Fruit fly (Drosophila melanogaster) whole organism, prepupa: Measurements from ENCODE around the gene CG15814.
A peak's percentile ranks its signal among the peaks of the same experiment; 100 is the strongest.

Source experiments
- Blimp-1 ChIP-seq: fragments of 200-800 bp; sonication (Bioruptor generic); optimal IDR thresholded peaks from 3 replicates; lab custom pipeline; 2017; ENCODE audit warnings: missing biosample characterization, missing genetic modification characterization, mild to moderate bottlenecking, moderate library complexity, missing genetic modification reagents
- CG10631 ChIP-seq: fragments of 200-800 bp; sonication (Bioruptor generic); optimal IDR thresholded peaks from 2 replicates; lab custom pipeline; 2016; ENCODE audit warnings: missing biosample characterization, missing genetic modification characterization
- CG10669 ChIP-seq: fragments of 200-800 bp; sonication (Bioruptor generic); optimal IDR thresholded peaks from 3 replicates; lab custom pipeline; 2018; ENCODE audit warnings: missing biosample characterization, mild to moderate bottlenecking, missing genetic modification characterization, moderate library complexity
- CG11294 ChIP-seq: fragments of 200-800 bp; sonication (Bioruptor generic); IDR thresholded peaks from 2 replicates; pipeline ENCODE4 v1.3.6; 2022; ENCODE audit warnings: missing biosample characterization, missing genetic modification characterization
- CG11762 ChIP-seq: fragments of 200-800 bp; sonication (Bioruptor generic); optimal IDR thresholded peaks from 3 replicates; lab custom pipeline; 2016; ENCODE audit warnings: missing biosample characterization, missing genetic modification characterization; ENCODE audit not compliant: insufficient read depth
- CG11902 ChIP-seq: fragments of 200-800 bp; sonication (Bioruptor generic); optimal IDR thresholded peaks from 3 replicates; lab custom pipeline; 2016; ENCODE audit warnings: missing biosample characterization, missing genetic modification characterization
- CG1621 ChIP-seq: fragments of 200-800 bp; sonication (Bioruptor generic); optimal IDR thresholded peaks from 3 replicates; lab custom pipeline; 2018; ENCODE audit warnings: missing biosample characterization, mild to moderate bottlenecking, missing genetic modification characterization
- CG3032 ChIP-seq: fragments of 200-800 bp; optimal IDR thresholded peaks from 2 replicates; lab custom pipeline; 2019; ENCODE audit warnings: missing biosample characterization, mild to moderate bottlenecking, missing genetic modification characterization, moderate library complexity
- CG31627 ChIP-seq: fragments of 200-800 bp; sonication (Bioruptor generic); optimal IDR thresholded peaks from 3 replicates; lab custom pipeline; 2016; ENCODE audit warnings: missing biosample characterization, missing genetic modification characterization
- CG34406 ChIP-seq: fragments of 200-800 bp; sonication (Bioruptor generic); optimal IDR thresholded peaks from 3 replicates; lab custom pipeline; 2016; ENCODE audit warnings: missing biosample characterization, missing genetic modification characterization
- CG3919 ChIP-seq: fragments of 200-800 bp; sonication (Bioruptor generic); optimal IDR thresholded peaks from 3 replicates; lab custom pipeline; 2016; ENCODE audit warnings: missing biosample characterization, missing genetic modification characterization
- CG4318 ChIP-seq: fragments of 200-800 bp; sonication (Bioruptor generic); optimal IDR thresholded peaks from 3 replicates; lab custom pipeline; 2017; ENCODE audit warnings: missing biosample characterization, mild to moderate bottlenecking, missing genetic modification characterization
- CG6163 ChIP-seq: fragments of 200-800 bp; sonication (Bioruptor generic); IDR thresholded peaks from 3 replicates; pipeline ENCODE4 v1.3.6; 2022; ENCODE audit warnings: missing biosample characterization, missing genetic modification characterization
- CG6276 ChIP-seq: fragments of 200-800 bp; sonication (Bioruptor generic); optimal IDR thresholded peaks from 2 replicates; lab custom pipeline; 2017; ENCODE audit warnings: missing biosample characterization, mild to moderate bottlenecking, missing genetic modification characterization
- CG6792 ChIP-seq: fragments of 200-800 bp; sonication (Bioruptor generic); optimal IDR thresholded peaks from 3 replicates; lab custom pipeline; 2016; ENCODE audit warnings: missing biosample characterization, missing genetic modification characterization
- CG6808 ChIP-seq: fragments of 200-800 bp; sonication (Bioruptor generic); optimal IDR thresholded peaks from 3 replicates; lab custom pipeline; 2017; ENCODE audit warnings: missing biosample characterization, missing genetic modification characterization, mild to moderate bottlenecking, moderate library complexity, missing genetic modification reagents
- CG6854 ChIP-seq: fragments of 200-800 bp; sonication (Bioruptor generic); optimal IDR thresholded peaks from 2 replicates; lab custom pipeline; 2017; ENCODE audit warnings: missing biosample characterization, mild to moderate bottlenecking, missing genetic modification characterization
- CG7368 ChIP-seq: fragments of 200-800 bp; sonication (Bioruptor generic); optimal IDR thresholded peaks from 3 replicates; lab custom pipeline; 2016; ENCODE audit warnings: missing biosample characterization, missing genetic modification characterization
- CG8119 ChIP-seq: fragments of 200-800 bp; sonication (Bioruptor generic); IDR thresholded peaks from 3 replicates; pipeline ENCODE4 v1.3.6; 2022; ENCODE audit warnings: missing biosample characterization, missing genetic modification characterization
- CG8319 ChIP-seq: fragments of 200-800 bp; sonication (Bioruptor generic); optimal IDR thresholded peaks from 3 replicates; lab custom pipeline; 2016; ENCODE audit warnings: missing biosample characterization, missing genetic modification characterization
- CG8632 ChIP-seq: fragments of 200-800 bp; sonication (Bioruptor generic); optimal IDR thresholded peaks from 3 replicates; lab custom pipeline; 2016; ENCODE audit warnings: missing biosample characterization, missing genetic modification characterization
- CG9139 ChIP-seq: fragments of 200-800 bp; sonication (Bioruptor generic); optimal IDR thresholded peaks from 3 replicates; lab custom pipeline; 2017; ENCODE audit warnings: missing biosample characterization, mild to moderate bottlenecking, missing genetic modification characterization
- Eip78C ChIP-seq: fragments of 200-800 bp; sonication (Bioruptor generic); peaks from one replicate; lab custom pipeline; 2016; ENCODE audit warnings: missing biosample characterization, missing genetic modification characterization
- Eip93F ChIP-seq: fragments of 200-800 bp; sonication (Bioruptor generic); optimal IDR thresholded peaks from 2 replicates; lab custom pipeline; 2016; ENCODE audit warnings: missing biosample characterization, mild to moderate bottlenecking, missing genetic modification characterization
- Ets96B ChIP-seq: fragments of 200-800 bp; optimal IDR thresholded peaks from 2 replicates; lab custom pipeline; 2019; ENCODE audit warnings: missing biosample characterization, mild to moderate bottlenecking, missing genetic modification characterization, moderate library complexity
- Gug ChIP-seq: fragments of 200-800 bp; sonication (Bioruptor generic); IDR thresholded peaks from 2 replicates; pipeline ENCODE4 v1.3.6; 2022; ENCODE audit warnings: missing biosample characterization, missing genetic modification characterization
- Hr4 ChIP-seq: fragments of 200-800 bp; sonication (Bioruptor generic); optimal IDR thresholded peaks from 3 replicates; lab custom pipeline; 2016; ENCODE audit warnings: missing biosample characterization, missing genetic modification characterization
- Lpt ChIP-seq: fragments of 200-800 bp; sonication (Bioruptor generic); optimal IDR thresholded peaks from 3 replicates; lab custom pipeline; 2016; ENCODE audit warnings: missing biosample characterization, missing genetic modification characterization
- Met ChIP-seq: fragments of 200-800 bp; sonication (Bioruptor generic); optimal IDR thresholded peaks from 3 replicates; lab custom pipeline; 2016; ENCODE audit warnings: missing biosample characterization, missing genetic modification characterization
- OdsH ChIP-seq: fragments of 200-800 bp; sonication (Bioruptor generic); optimal IDR thresholded peaks from 3 replicates; lab custom pipeline; 2016; ENCODE audit warnings: missing biosample characterization, missing genetic modification characterization
- Smox ChIP-seq: fragments of 200-800 bp; sonication (Bioruptor generic); optimal IDR thresholded peaks from 3 replicates; lab custom pipeline; 2016; ENCODE audit warnings: missing biosample characterization, missing genetic modification characterization
- Sox102F ChIP-seq: fragments of 200-800 bp; sonication (Bioruptor generic); optimal IDR thresholded peaks from 2 replicates; lab custom pipeline; 2016; ENCODE audit warnings: missing biosample characterization, mild to moderate bottlenecking, missing genetic modification characterization
- Sox14 ChIP-seq: fragments of 200-800 bp; sonication (Bioruptor generic); optimal IDR thresholded peaks from 3 replicates; lab custom pipeline; 2016; ENCODE audit warnings: missing biosample characterization, missing genetic modification characterization
- Sox15 ChIP-seq: fragments of 200-800 bp; sonication (Bioruptor generic); optimal IDR thresholded peaks from 3 replicates; lab custom pipeline; 2016; ENCODE audit warnings: missing biosample characterization, missing genetic modification characterization
- achi ChIP-seq: fragments of 200-800 bp; sonication (Bioruptor generic); optimal IDR thresholded peaks from 3 replicates; lab custom pipeline; 2016; ENCODE audit warnings: missing biosample characterization, missing genetic modification characterization
- acj6 ChIP-seq: fragments of 200-800 bp; sonication (Bioruptor generic); optimal IDR thresholded peaks from 3 replicates; lab custom pipeline; 2016; ENCODE audit warnings: missing biosample characterization, missing genetic modification characterization
- cyc ChIP-seq: fragments of 200-800 bp; sonication (Bioruptor generic); optimal IDR thresholded peaks from 3 replicates; lab custom pipeline; 2016; ENCODE audit warnings: missing biosample characterization, missing genetic modification characterization
- dac ChIP-seq: fragments of 200-800 bp; sonication (Bioruptor generic); optimal IDR thresholded peaks from 2 replicates; lab custom pipeline; 2017; ENCODE audit warnings: missing biosample characterization, mild to moderate bottlenecking, missing genetic modification characterization
- dsx ChIP-seq: fragments of 200-800 bp; optimal IDR thresholded peaks from 3 replicates; lab custom pipeline; 2019; ENCODE audit warnings: missing biosample characterization, mild to moderate bottlenecking, missing genetic modification characterization, moderate library complexity; ENCODE audit not compliant: poor library complexity, severe bottlenecking
- eg ChIP-seq: fragments of 200-800 bp; sonication (Bioruptor generic); IDR thresholded peaks from 3 replicates; pipeline ENCODE4 v1.3.6; 2022; ENCODE audit warnings: missing biosample characterization, missing genetic modification characterization
- esn ChIP-seq: fragments of 200-800 bp; sonication (Bioruptor generic); optimal IDR thresholded peaks from 2 replicates; lab custom pipeline; 2016; ENCODE audit warnings: missing biosample characterization, mild to moderate bottlenecking, missing genetic modification characterization, moderate library complexity
- fd59A ChIP-seq: fragments of 200-800 bp; sonication (Bioruptor generic); optimal IDR thresholded peaks from 2 replicates; lab custom pipeline; 2017; ENCODE audit warnings: missing biosample characterization, mild to moderate bottlenecking, missing genetic modification characterization, missing genetic modification reagents
- fkh ChIP-seq: fragments of 200-800 bp; sonication (Bioruptor generic); optimal IDR thresholded peaks from 3 replicates; lab custom pipeline; 2017; ENCODE audit warnings: missing biosample characterization, mild to moderate bottlenecking, missing genetic modification characterization, moderate library complexity
- spab ChIP-seq: fragments of 200-800 bp; sonication (Bioruptor generic); optimal IDR thresholded peaks from 2 replicates; lab custom pipeline; 2017; ENCODE audit warnings: missing biosample characterization, mild to moderate bottlenecking, missing genetic modification characterization, missing genetic modification reagents
- ss ChIP-seq, 2 experiments: fragments of 200-800 bp; sonication (Bioruptor generic); optimal IDR thresholded peaks; 2 replicates in 1 of 2; 3 replicates in 1 of 2; lab custom pipeline; 2017 to 2018; ENCODE audit warnings: mild to moderate bottlenecking in 2 of 2, missing biosample characterization in 2 of 2, missing genetic modification characterization in 2 of 2, moderate library complexity in 1 of 2
- svp ChIP-seq: fragments of 200-800 bp; sonication (Bioruptor generic); peaks from one replicate; lab custom pipeline; 2016; ENCODE audit warnings: missing biosample characterization, missing genetic modification characterization
- topi ChIP-seq: fragments of 200-800 bp; sonication (Bioruptor generic); optimal IDR thresholded peaks from 3 replicates; lab custom pipeline; 2016; ENCODE audit warnings: missing biosample characterization, missing genetic modification characterization
- vri ChIP-seq: fragments of 200-800 bp; sonication (Bioruptor generic); optimal IDR thresholded peaks from 3 replicates; lab custom pipeline; 2016; ENCODE audit warnings: missing biosample characterization, mild to moderate bottlenecking, missing genetic modification characterization

The CG15814 gene

DNA sequence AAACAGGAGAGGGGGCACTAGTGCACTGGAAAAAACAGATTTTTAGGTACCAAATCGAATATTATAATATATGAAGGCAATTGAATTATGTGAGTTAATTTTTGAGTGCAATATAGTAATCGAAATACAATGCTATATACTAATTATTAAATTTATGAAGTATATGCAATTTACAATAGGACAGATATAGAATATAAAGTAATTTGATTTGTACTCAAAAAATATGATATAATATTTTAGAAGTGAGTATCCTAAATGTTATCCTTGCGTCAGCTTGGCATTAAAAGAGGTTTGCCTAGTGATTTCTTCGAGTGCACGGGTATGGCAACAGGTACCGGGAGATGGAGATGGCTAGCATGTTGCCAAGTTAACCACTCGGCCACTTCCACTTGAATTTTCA lies 43.2 kb downstream of the CG15814 start (continued):
- TF ChIP-seq acj6 (GFP tag; lab: Kevin White, UChicago) (peak; percentile 50), CG9139 (peak; percentile 23), CG11902 (no peak), Blimp-1 (no peak), achi (GFP tag; lab: Kevin White, UChicago) (peak; percentile 45), CG6792 (GFP tag; lab: Kevin White, UChicago) (peak; percentile 9), Eip93F (GFP tag; lab: Kevin White, UChicago) (no peak), CG3919 (GFP tag; lab: Kevin White, UChicago) (peak; percentile 53), spab (GFP tag; lab: Kevin White, UChicago) (peak; percentile 35), eg (no peak), CG6276 (GFP tag; lab: Kevin White, UChicago) (no peak), CG8119 (0 out of 3 replicates have a peak, but pooled peaks have one; percentile 27), CG11762 (GFP tag; lab: Kevin White, UChicago) (no peak), CG7368 (no peak), Gug (GFP tag; lab: Robert Waterston, UW) (no peak), Eip78C (GFP tag; lab: Kevin White, UChicago) (peak; percentile 77), esn (GFP tag; lab: Kevin White, UChicago) (peak; percentile 46), dsx (peak; percentile 47), topi (peak; percentile 33), fkh (no peak), vri (GFP tag; lab: Kevin White, UChicago) (peak; percentile 20)
- TF ChIP-seq, all 60 proteins: peak for 35

DNA sequence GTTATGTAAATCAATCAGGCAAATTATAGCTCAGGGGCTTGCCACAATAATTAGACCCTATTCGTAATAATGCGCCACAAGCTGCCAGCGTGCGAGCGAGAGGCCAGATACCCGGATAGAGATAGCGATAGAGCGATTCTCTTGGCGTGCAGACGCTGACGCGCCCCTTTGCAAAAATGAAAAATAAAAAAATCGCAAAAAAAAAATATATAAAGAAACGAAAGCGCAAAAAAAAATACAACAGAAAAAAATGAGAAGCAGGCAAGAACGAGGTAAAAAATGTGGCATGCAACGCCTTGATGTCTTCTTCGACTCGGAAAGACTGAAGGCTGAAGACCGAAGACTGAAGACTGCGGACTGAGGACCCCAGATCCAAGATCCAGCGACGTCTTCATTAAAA lies 43.8 kb downstream of the CG15814 start:
- no peak for TF ChIP-seq CG8632 (GFP tag; lab: Kevin White, UChicago)
- no peak for TF ChIP-seq dac (GFP tag; lab: Kevin White, UChicago)
- peak; percentile 9 for TF ChIP-seq Ets96B (tag; lab: Kevin White, UChicago)
- TF ChIP-seq CG6163 (GFP tag; lab: Robert Waterston, UW) = peak; percentile 74; the same call in 2 of the 3 replicates
- TF ChIP-seq svp (GFP tag; lab: Kevin White, UChicago) = no peak
- TF ChIP-seq CG9139 = peak; percentile 77
- no peak for TF ChIP-seq Met (GFP tag; lab: Kevin White, UChicago)
- peak; percentile 71 for TF ChIP-seq CG6808 (GFP tag; lab: Kevin White, UChicago)
- no peak for TF ChIP-seq CG8319 (GFP tag; lab: Kevin White, UChicago)
- peak; percentile 16 for TF ChIP-seq CG10631 (GFP tag; lab: Kevin White, UChicago)
- 0 out of 3 replicates have a peak, but pooled peaks have one; percentile 22 for TF ChIP-seq CG8119
- TF ChIP-seq CG6854 (GFP tag; lab: Kevin White, UChicago) = no peak
- no peak for TF ChIP-seq CG1621 (tag; lab: Kevin White, UChicago)
- no peak for TF ChIP-seq fd59A
- no peak for TF ChIP-seq Lpt (GFP tag; lab: Kevin White, UChicago)
- TF ChIP-seq CG3032 = peak; percentile 19
- TF ChIP-seq Blimp-1 = no peak
- peak; percentile 10 for TF ChIP-seq OdsH (GFP tag; lab: Kevin White, UChicago)
- TF ChIP-seq Eip93F (GFP tag; lab: Kevin White, UChicago) = no peak
- TF ChIP-seq Sox102F = no peak
- peak; percentile 24 for TF ChIP-seq Eip78C (GFP tag; lab: Kevin White, UChicago)
- TF ChIP-seq CG11902 = no peak
- TF ChIP-seq CG3919 (GFP tag; lab: Kevin White, UChicago) = no peak
- no peak for TF ChIP-seq Gug (GFP tag; lab: Robert Waterston, UW)
- peak; percentile 81 to 93 for TF ChIP-seq ss (GFP tag; optimal IDR thresholded peaks at IDR 0.05; lab: Kevin White, UChicago)
- no peak for TF ChIP-seq CG11294 (GFP tag; lab: Robert Waterston, UW)
- no peak for TF ChIP-seq CG34406
- no peak for TF ChIP-seq CG4318 (GFP tag; lab: Kevin White, UChicago)
- 0 out of 3 replicates have a peak, but pooled peaks have one; percentile 28 for TF ChIP-seq eg
- TF ChIP-seq CG7368 = no peak
- no peak for TF ChIP-seq CG31627 (GFP tag; lab: Kevin White, UChicago)
- no peak for TF ChIP-seq CG6276 (GFP tag; lab: Kevin White, UChicago)
- TF ChIP-seq CG10669 (GFP tag; lab: Kevin White, UChicago) = peak; percentile 15
- no peak for TF ChIP-seq Smox (GFP tag; lab: Kevin White, UChicago)
- TF ChIP-seq Hr4 (GFP tag; lab: Kevin White, UChicago) = no peak
- no peak for TF ChIP-seq Sox15
- TF ChIP-seq spab (GFP tag; lab: Kevin White, UChicago) = peak; percentile 39
- no peak for TF ChIP-seq Sox14
- TF ChIP-seq topi = no peak
- TF ChIP-seq cyc (GFP tag; lab: Kevin White, UChicago) = no peak
- TF ChIP-seq CG11762 (GFP tag; lab: Kevin White, UChicago) = no peak
